Worm (Caenorhabditis elegans): ENCODE measurements around the gene iglr-1.

DNA sequence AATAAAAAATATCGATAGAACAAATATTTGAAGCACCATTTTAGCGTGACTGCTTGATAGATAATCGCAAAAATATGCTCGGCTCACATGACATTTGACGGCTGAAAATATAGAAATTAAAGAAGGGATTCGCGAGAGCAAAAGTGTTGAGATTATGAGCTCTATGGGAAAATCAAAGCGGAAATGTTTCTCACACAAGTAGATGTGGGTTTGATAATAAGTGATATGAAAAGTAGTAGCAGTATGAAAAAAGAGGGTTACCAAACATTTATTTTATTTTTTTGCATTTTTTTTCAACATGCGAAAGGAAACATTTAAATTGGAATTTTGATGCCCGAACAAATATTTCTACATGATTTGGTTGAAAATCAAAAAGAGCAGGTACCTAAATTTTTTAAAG, at the start of gene iglr-1:
- no peak for TF ChIP-seq nhr-77 (tag; optimal IDR thresholded peaks at IDR 0.05)
- TF ChIP-seq crh-2 (tag; optimal IDR thresholded peaks at IDR 0.05): no peak
- TF ChIP-seq elt-3 (tag; optimal IDR thresholded peaks at IDR 0.05): no peak

Data from whole organism, L2 larva.